Worm (Caenorhabditis elegans) whole organism, young adult: Measurements from ENCODE around the gene Y69A2AR.32.

Experiments used
- F10E7.11 ChIP-seq: sonication (generic microtip); optimal IDR thresholded peaks from 2 replicates; lab custom pipeline; 2017; ENCODE audit warnings: mild to moderate bottlenecking, missing genetic modification characterization, moderate library complexity, missing compliant biosample characterization
- ZK185.1 ChIP-seq: sonication (generic microtip); optimal IDR thresholded peaks from 2 replicates; lab custom pipeline; 2016; ENCODE audit warnings: mild to moderate bottlenecking, missing genetic modification characterization, missing compliant biosample characterization; ENCODE audit not compliant: poor library complexity, severe bottlenecking
- aptf-2 ChIP-seq: fragments of 200-800 bp; sonication (Bioruptor generic); conservative IDR thresholded peaks from 2 replicates; pipeline ENCODE4 v1.3.6; 2022; ENCODE audit warnings: missing genetic modification reagents, missing genetic modification characterization, missing compliant biosample characterization
- bed-2 ChIP-seq: fragments of 200-800 bp; sonication (Bioruptor generic); IDR thresholded peaks from 2 replicates; pipeline ENCODE4 v1.3.6; 2022; ENCODE audit warnings: missing genetic modification reagents, missing genetic modification characterization, missing compliant biosample characterization
- cebp-2 ChIP-seq: fragments of 200-800 bp; sonication (Bioruptor generic); IDR thresholded peaks from 2 replicates; pipeline ENCODE4 v1.3.6; 2022; ENCODE audit warnings: missing genetic modification characterization, missing compliant biosample characterization
- hlh-12 ChIP-seq: sonication (generic microtip); optimal IDR thresholded peaks from 2 replicates; lab custom pipeline; 2016; ENCODE audit warnings: missing genetic modification characterization, missing compliant biosample characterization
- lin-40 ChIP-seq: sonication (generic microtip); optimal IDR thresholded peaks from 2 replicates; lab custom pipeline; 2016; ENCODE audit warnings: missing genetic modification characterization, mild to moderate bottlenecking, missing compliant biosample characterization, missing genotype, missing genetic modification reagents
- nfya-2 ChIP-seq: fragments of 200-800 bp; sonication (Bioruptor generic); IDR thresholded peaks from 2 replicates; pipeline ENCODE4 v1.3.6; 2022; ENCODE audit warnings: missing genetic modification reagents, missing genetic modification characterization, missing compliant biosample characterization
- pha-4 ChIP-seq: fragments of 150-350 bp; sonication (generic microtip); optimal IDR thresholded peaks from 2 replicates; lab custom pipeline; 2014; ENCODE audit warnings: missing biosample characterization, missing genetic modification reagents, missing genetic modification characterization
- snpc-4 ChIP-seq, 5 experiments: fragments of 150-350 bp in 1 of 5; sonication (generic microtip) in 4 of 5; optimal IDR thresholded peaks; 2 replicates each; lab custom pipeline; 2014 to 2018; ENCODE audit warnings: missing genetic modification characterization in 5 of 5, missing biosample characterization in 3 of 5, antibody characterized with exemption in 2 of 5, mild to moderate bottlenecking in 2 of 5, missing compliant biosample characterization in 2 of 5, missing genotype in 2 of 5, moderate library complexity in 2 of 5, missing genetic modification reagents in 1 of 5
- tlf-1 ChIP-seq: fragments of 200-800 bp; sonication (Bioruptor generic); optimal IDR thresholded peaks from 2 replicates; lab custom pipeline; 2018; ENCODE audit warnings: mild to moderate bottlenecking, missing genetic modification characterization, missing compliant biosample characterization

DNA sequence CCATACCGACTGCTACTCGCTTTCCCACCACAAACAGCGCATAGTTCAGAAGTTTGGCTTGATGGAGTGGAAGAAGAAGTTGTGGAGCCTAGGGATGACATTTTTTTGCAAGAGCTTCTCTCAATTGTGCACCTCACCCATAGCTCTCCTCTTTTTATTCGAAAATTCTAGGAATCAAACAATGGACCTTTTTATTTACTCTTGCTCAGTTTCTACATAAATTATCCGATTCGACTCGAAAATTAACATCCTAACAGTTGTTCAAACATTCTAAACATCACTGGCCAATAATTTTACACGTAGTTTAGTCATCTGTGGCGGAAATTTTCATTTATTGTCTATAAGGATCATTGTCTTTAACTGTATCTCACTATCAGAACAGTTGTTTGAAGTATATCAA, 28.8 kb upstream of the Y69A2AR.32 start, which contains the start of gene nhr-242:
- TF ChIP-seq nfya-2 (GFP tag; lab: Robert Waterston, UW) (no peak), lin-40 (no peak), snpc-4 (GFP tag; optimal IDR thresholded peaks at IDR 0.05; lab: Kevin White, UChicago) (no peak), snpc-4 (tag; optimal IDR thresholded peaks at IDR 0.05; lab: Kevin White, UChicago) (no peak), tlf-1 (GFP tag; lab: Kevin White, UChicago) (no peak), pha-4 (no peak), cebp-2 (GFP tag; lab: Robert Waterston, UW) (no peak), bed-2 (GFP tag; lab: Robert Waterston, UW) (no peak), F10E7.11 (tag; lab: Kevin White, UChicago) (no peak), ZK185.1 (tag; lab: Kevin White, UChicago) (no peak), hlh-12 (tag; lab: Kevin White, UChicago) (no peak), aptf-2 (GFP tag; lab: Robert Waterston, UW) (no peak)
